Fruit fly (Drosophila melanogaster) whole organism, embryonic: Measurements from ENCODE around the gene Cdc50.

ENCODE experiments used
- ATbp ChIP-seq: fragments of 200-800 bp; sonication (Bioruptor generic); optimal IDR thresholded peaks from 2 replicates; lab custom pipeline; 2017; ENCODE audit warnings: missing biosample characterization, mild to moderate bottlenecking, missing genetic modification characterization, missing genetic modification reagents
- Ada2b ChIP-seq: fragments of 200-800 bp; sonication (Bioruptor generic); IDR thresholded peaks from 2 replicates; pipeline ENCODE4 v1.3.6; 2022; ENCODE audit warnings: missing biosample characterization, missing genetic modification characterization
- Awh ChIP-seq: fragments of 200-800 bp; sonication (Bioruptor generic); IDR thresholded peaks from 2 replicates; pipeline ENCODE4, ENCODE4 v1.3.6; 2022; ENCODE audit warnings: missing biosample characterization, missing genetic modification characterization
- CG10979 ChIP-seq: fragments of 200-800 bp; sonication (Bioruptor generic); optimal IDR thresholded peaks from 2 replicates; lab custom pipeline; 2018; ENCODE audit warnings: missing biosample characterization, mild to moderate bottlenecking, missing genetic modification characterization, moderate library complexity
- CG11695 ChIP-seq: fragments of 200-800 bp; sonication (Bioruptor generic); IDR thresholded peaks from 3 replicates; pipeline ENCODE4 v1.3.6; 2022; ENCODE audit warnings: missing biosample characterization, missing genetic modification characterization
- CG12391 ChIP-seq: fragments of 200-800 bp; sonication (Bioruptor generic); optimal IDR thresholded peaks from 3 replicates; lab custom pipeline; 2018; ENCODE audit warnings: missing biosample characterization, mild to moderate bottlenecking, missing genetic modification characterization, moderate library complexity
- CG14014 ChIP-seq: fragments of 200-800 bp; sonication (Bioruptor generic); IDR thresholded peaks from 2 replicates; pipeline ENCODE4 v1.3.6; 2022; ENCODE audit warnings: missing biosample characterization, missing genetic modification characterization
- CG14441 ChIP-seq: fragments of 200-800 bp; sonication (Bioruptor generic); IDR thresholded peaks from 2 replicates; pipeline ENCODE4 v1.3.6; 2022; ENCODE audit warnings: missing biosample characterization, missing genetic modification characterization
- CG15269 ChIP-seq: fragments of 200-800 bp; sonication (Bioruptor generic); optimal IDR thresholded peaks from 2 replicates; lab custom pipeline; 2018; ENCODE audit warnings: missing biosample characterization, mild to moderate bottlenecking, missing genetic modification characterization, moderate library complexity
- CG15696 ChIP-seq: fragments of 200-800 bp; sonication (Bioruptor generic); optimal IDR thresholded peaks from 2 replicates; lab custom pipeline; 2019; ENCODE audit warnings: missing biosample characterization, mild to moderate bottlenecking, missing genetic modification characterization, moderate library complexity
- CG1603 ChIP-seq: fragments of 200-800 bp; sonication (Bioruptor generic); optimal IDR thresholded peaks from 2 replicates; lab custom pipeline; 2019; ENCODE audit warnings: missing biosample characterization, mild to moderate bottlenecking, missing genetic modification characterization, moderate library complexity
- CG17359 ChIP-seq: fragments of 200-800 bp; sonication (Bioruptor generic); optimal IDR thresholded peaks from 3 replicates; lab custom pipeline; 2018; ENCODE audit warnings: missing biosample characterization, mild to moderate bottlenecking, missing genetic modification characterization, moderate library complexity
- CG17829 ChIP-seq: fragments of 200-800 bp; optimal IDR thresholded peaks from 2 replicates; lab custom pipeline; 2019; ENCODE audit warnings: missing biosample characterization, mild to moderate bottlenecking, missing genetic modification characterization, moderate library complexity
- CG18476 ChIP-seq: fragments of 200-800 bp; sonication (Bioruptor generic); optimal IDR thresholded peaks from 2 replicates; lab custom pipeline; 2016; ENCODE audit warnings: missing biosample characterization, mild to moderate bottlenecking, missing genetic modification characterization
- CG18599 ChIP-seq: fragments of 200-800 bp; sonication (Bioruptor generic); optimal IDR thresholded peaks from 3 replicates; lab custom pipeline; 2017; ENCODE audit warnings: missing biosample characterization, missing genetic modification characterization, mild to moderate bottlenecking, moderate library complexity, missing genetic modification reagents
- CG2712 ChIP-seq: fragments of 200-800 bp; optimal IDR thresholded peaks from 3 replicates; lab custom pipeline; 2019; ENCODE audit warnings: missing biosample characterization, mild to moderate bottlenecking, missing genetic modification characterization, moderate library complexity
- CG32532 ChIP-seq: fragments of 200-800 bp; sonication (Bioruptor generic); IDR thresholded peaks from 2 replicates; pipeline ENCODE4 v1.3.6; 2022; ENCODE audit warnings: missing biosample characterization, missing genetic modification characterization
- CG3726 ChIP-seq: fragments of 200-800 bp; sonication (Bioruptor generic); IDR thresholded peaks from 3 replicates; pipeline ENCODE4, ENCODE4 v1.3.6; 2022; ENCODE audit warnings: missing biosample characterization, missing genetic modification characterization
- CG9727 ChIP-seq: fragments of 200-800 bp; sonication (Bioruptor generic); optimal IDR thresholded peaks from 3 replicates; lab custom pipeline; 2017; ENCODE audit warnings: missing biosample characterization, mild to moderate bottlenecking, missing genetic modification characterization
- CG9817 ChIP-seq: fragments of 200-800 bp; sonication (Bioruptor generic); optimal IDR thresholded peaks from 2 replicates; lab custom pipeline; 2018; ENCODE audit warnings: missing biosample characterization, mild to moderate bottlenecking, missing genetic modification characterization, moderate library complexity
- E2f1 ChIP-seq: fragments of 200-800 bp; sonication (Bioruptor generic); IDR thresholded peaks from 2 replicates; pipeline ENCODE4 v1.3.6; 2022; ENCODE audit warnings: missing biosample characterization, missing genetic modification characterization
- E2f2 ChIP-seq: fragments of 200-800 bp; sonication (Bioruptor generic); IDR thresholded peaks from 2 replicates; pipeline ENCODE4 v1.3.6; 2022; ENCODE audit warnings: missing biosample characterization, missing genetic modification characterization
- Ets65A ChIP-seq: fragments of 200-800 bp; sonication (Bioruptor generic); peaks from one replicate; lab custom pipeline; 2016; ENCODE audit warnings: missing biosample characterization, missing genetic modification characterization
- Fer2 ChIP-seq: fragments of 200-800 bp; sonication (Bioruptor generic); optimal IDR thresholded peaks from 2 replicates; lab custom pipeline; 2018; ENCODE audit warnings: missing biosample characterization, mild to moderate bottlenecking, missing genetic modification characterization, moderate library complexity
- HLH54F ChIP-seq: fragments of 200-800 bp; sonication (Bioruptor generic); optimal IDR thresholded peaks from 3 replicates; lab custom pipeline; 2016; ENCODE audit warnings: missing biosample characterization, missing genetic modification characterization
- Neu2 ChIP-seq: fragments of 200-800 bp; sonication (Bioruptor generic); optimal IDR thresholded peaks from 3 replicates; lab custom pipeline; 2016; ENCODE audit warnings: missing biosample characterization, missing genetic modification characterization, borderline replicate concordance
- Optix ChIP-seq: fragments of 200-800 bp; sonication (Bioruptor generic); IDR thresholded peaks from 3 replicates; pipeline ENCODE4 v1.3.6; 2022; ENCODE audit warnings: missing biosample characterization, missing genetic modification characterization
- PHDP ChIP-seq: fragments of 200-800 bp; sonication (Bioruptor generic); optimal IDR thresholded peaks from 3 replicates; lab custom pipeline; 2018; ENCODE audit warnings: missing biosample characterization, mild to moderate bottlenecking, missing genetic modification characterization, moderate library complexity
- ac ChIP-seq: fragments of 200-800 bp; sonication (Bioruptor generic); optimal IDR thresholded peaks from 3 replicates; lab custom pipeline; 2017; ENCODE audit warnings: missing biosample characterization, mild to moderate bottlenecking, missing genetic modification characterization
- cg ChIP-seq: fragments of 200-800 bp; sonication (Bioruptor generic); optimal IDR thresholded peaks from 3 replicates; lab custom pipeline; 2019; ENCODE audit warnings: missing biosample characterization, mild to moderate bottlenecking, missing genetic modification characterization, moderate library complexity
- chinmo ChIP-seq: fragments of 200-800 bp; sonication (Bioruptor generic); IDR thresholded peaks from 4 replicates; pipeline ENCODE4 v1.3.6; 2022; ENCODE audit warnings: missing biosample characterization, missing genetic modification characterization; ENCODE audit not compliant: partially characterized antibody
- exex ChIP-seq: fragments of 200-800 bp; sonication (Bioruptor generic); optimal IDR thresholded peaks from 4 replicates; lab custom pipeline; 2018; ENCODE audit warnings: missing biosample characterization, mild to moderate bottlenecking, missing genetic modification characterization, moderate library complexity
- grau ChIP-seq: fragments of 200-800 bp; optimal IDR thresholded peaks from 3 replicates; lab custom pipeline; 2019; ENCODE audit warnings: missing biosample characterization, mild to moderate bottlenecking, missing genetic modification characterization, moderate library complexity
- ken ChIP-seq: fragments of 200-800 bp; sonication (Bioruptor generic); IDR thresholded peaks from 3 replicates; pipeline ENCODE4 v1.3.6; 2022; ENCODE audit warnings: missing biosample characterization, missing genetic modification characterization
- lbe ChIP-seq: fragments of 200-800 bp; sonication (Bioruptor generic); optimal IDR thresholded peaks from 2 replicates; lab custom pipeline; 2016; ENCODE audit warnings: missing biosample characterization, mild to moderate bottlenecking, missing genetic modification characterization
- lmd ChIP-seq: fragments of 200-800 bp; sonication (Bioruptor generic); IDR thresholded peaks from 2 replicates; pipeline ENCODE4 v1.3.6; 2022; ENCODE audit warnings: missing biosample characterization, missing genetic modification characterization
- mld ChIP-seq: fragments of 200-800 bp; sonication (Bioruptor generic); IDR thresholded peaks from 3 replicates; pipeline ENCODE4 v1.3.6; 2022; ENCODE audit warnings: missing biosample characterization, missing genetic modification characterization; ENCODE audit not compliant: partially characterized antibody
- pum ChIP-seq: fragments of 200-800 bp; sonication (Bioruptor generic); optimal IDR thresholded peaks from 2 replicates; lab custom pipeline; 2016; ENCODE audit warnings: missing biosample characterization, missing genetic modification characterization
- ranshi ChIP-seq: fragments of 200-800 bp; sonication (Bioruptor generic); IDR thresholded peaks from 2 replicates; pipeline ENCODE4 v1.3.6; 2022; ENCODE audit warnings: missing biosample characterization, missing genetic modification characterization
- row ChIP-seq: fragments of 200-800 bp; sonication (Bioruptor generic); IDR thresholded peaks from 3 replicates; pipeline ENCODE4 v1.3.6; 2022; ENCODE audit warnings: missing biosample characterization, missing genetic modification characterization
- sd ChIP-seq: fragments of 200-800 bp; sonication (Bioruptor generic); optimal IDR thresholded peaks from 3 replicates; lab custom pipeline; 2018; ENCODE audit warnings: missing biosample characterization, mild to moderate bottlenecking, missing genetic modification characterization, moderate library complexity
- stc ChIP-seq: fragments of 200-800 bp; sonication (Bioruptor generic); IDR thresholded peaks from 2 replicates; pipeline ENCODE4 v1.3.6; 2022; ENCODE audit warnings: missing biosample characterization, missing genetic modification characterization
- sug ChIP-seq: fragments of 200-800 bp; optimal IDR thresholded peaks from 2 replicates; lab custom pipeline; 2019; ENCODE audit warnings: missing biosample characterization, mild to moderate bottlenecking, missing genetic modification characterization, moderate library complexity
- tgo ChIP-seq: fragments of 200-800 bp; sonication (Bioruptor generic); IDR thresholded peaks from 3 replicates; pipeline ENCODE4 v1.3.6; 2022; ENCODE audit warnings: missing biosample characterization, missing genetic modification characterization
- tna ChIP-seq: fragments of 200-800 bp; sonication (Bioruptor generic); IDR thresholded peaks from 2 replicates; pipeline ENCODE4 v1.3.6; 2022; ENCODE audit warnings: missing biosample characterization, missing genetic modification characterization; ENCODE audit not compliant: partially characterized antibody
- tup ChIP-seq: fragments of 200-800 bp; sonication (Bioruptor generic); optimal IDR thresholded peaks from 2 replicates; lab custom pipeline; 2016; ENCODE audit warnings: missing biosample characterization, mild to moderate bottlenecking, missing genetic modification characterization, moderate library complexity

Gene Cdc50

dm6 chrX:16420048-16420447, 21.0 kb downstream of the Cdc50 start (continued):
- TF ChIP-seq E2f2 (GFP tag; lab: Robert Waterston, UW): no peak
- TF ChIP-seq CG18599 (GFP tag; lab: Kevin White, UChicago): peak; percentile 49
- no peak for TF ChIP-seq Ada2b (GFP tag; lab: Robert Waterston, UW)
- no peak for TF ChIP-seq CG18476 (GFP tag; lab: Kevin White, UChicago)
- TF ChIP-seq tna (GFP tag; lab: Robert Waterston, UW): no peak
- TF ChIP-seq CG15696 (tag; lab: Kevin White, UChicago): no peak
- TF ChIP-seq tup (GFP tag; lab: Kevin White, UChicago): no peak
- no peak for TF ChIP-seq lmd (GFP tag; lab: Robert Waterston, UW)
- TF ChIP-seq HLH54F: no peak
- TF ChIP-seq ac (GFP tag; lab: Kevin White, UChicago): no peak
- no peak for TF ChIP-seq Fer2 (tag; lab: Kevin White, UChicago)
- TF ChIP-seq PHDP (tag; lab: Kevin White, UChicago): peak; percentile 12
- TF ChIP-seq CG14441 (GFP tag; lab: Robert Waterston, UW): no peak

- TF ChIP-seq ATbp (GFP tag; lab: Kevin White, UChicago): peak; percentile 10
- TF ChIP-seq CG11695 (GFP tag; lab: Robert Waterston, UW): 0 out of 3 replicates have a peak, but pooled peaks have one; percentile 38
- TF ChIP-seq CG1603 (tag; lab: Kevin White, UChicago): peak; percentile 48
- TF ChIP-seq CG10979 (tag; lab: Kevin White, UChicago): peak; percentile 10
- TF ChIP-seq cg (GFP tag; lab: Kevin White, UChicago): peak; percentile 14
- peak; percentile 23 for TF ChIP-seq CG15269
- 0 out of 2 replicates have a peak, but pooled peaks have one; percentile 34 for TF ChIP-seq ranshi (GFP tag; lab: Robert Waterston, UW)
- TF ChIP-seq E2f1 (GFP tag; lab: Robert Waterston, UW): peak; percentile 42; the same call in 1 of the 2 replicates
- peak; percentile 50; the same call in 2 of the 3 replicates for TF ChIP-seq tgo
- no peak for TF ChIP-seq lbe (GFP tag; lab: Kevin White, UChicago)
- TF ChIP-seq CG14441 (GFP tag; lab: Robert Waterston, UW): peak; percentile 42; the same call in 1 of the 2 replicates
- peak; percentile 38 for TF ChIP-seq CG12391 (tag; lab: Kevin White, UChicago)
- TF ChIP-seq Optix (GFP tag; lab: Robert Waterston, UW): no peak
- no peak for TF ChIP-seq pum (GFP tag; lab: Kevin White, UChicago)
- 0 out of 4 replicates have a peak, but pooled peaks have one; percentile 26 for TF ChIP-seq chinmo (GFP tag; lab: Robert Waterston, UW)
- peak; percentile 14 for TF ChIP-seq grau (tag; lab: Kevin White, UChicago)
- peak; percentile 1 for TF ChIP-seq CG17829 (tag; lab: Kevin White, UChicago)
- TF ChIP-seq CG32532 (GFP tag; lab: Robert Waterston, UW): peak; percentile 37; the same call in 1 of the 2 replicates
- peak; percentile 5 for TF ChIP-seq CG9817 (tag; lab: Kevin White, UChicago)
- TF ChIP-seq CG17359 (tag; lab: Kevin White, UChicago): peak; percentile 49
- peak; percentile 78 for TF ChIP-seq Neu2 (GFP tag; lab: Kevin White, UChicago)
- 0 out of 3 replicates have a peak, but pooled peaks have one; percentile 32 for TF ChIP-seq ken (GFP tag; lab: Robert Waterston, UW)
- 0 out of 2 replicates have a peak, but pooled peaks have one; percentile 10 for TF ChIP-seq CG14014 (GFP tag; lab: Robert Waterston, UW)
- TF ChIP-seq exex (tag; lab: Kevin White, UChicago): peak; percentile 64
- TF ChIP-seq sd (tag; lab: Kevin White, UChicago): peak; percentile 96
- TF ChIP-seq Ets65A (GFP tag; lab: Kevin White, UChicago): peak; percentile 6
- TF ChIP-seq sug (tag; lab: Kevin White, UChicago): peak; percentile 49
- TF ChIP-seq Awh (GFP tag; lab: Robert Waterston, UW): 0 out of 2 replicates have a peak, but pooled peaks have one; percentile 22
- TF ChIP-seq stc: 0 out of 2 replicates have a peak, but pooled peaks have one; percentile 28
- no peak for TF ChIP-seq CG3726 (GFP tag; lab: Robert Waterston, UW)
- TF ChIP-seq CG2712: peak; percentile 8
- peak; percentile 48; the same call in 2 of the 3 replicates for TF ChIP-seq row
- no peak for TF ChIP-seq mld (GFP tag; lab: Robert Waterston, UW)
- TF ChIP-seq CG9727: no peak
Observed at dm6 chrX:16414451-16415368, 26.4 kb downstream of the Cdc50 start, which contains the start of gene Traf-like. TSS of gene Traf-like (plus strand) at chrX:16415046.
